Fruit fly (Drosophila melanogaster): ENCODE results near the gene CG11226.

dm6 chr3L:22871845-22872361, 35.0 kb downstream of the CG11226 start, which contains the start of the genes CG11109 and Arf1:
- no peak for TF ChIP-seq pan (optimal IDR thresholded peaks at IDR 0.05)
- TF ChIP-seq usp (GFP tag; optimal IDR thresholded peaks at IDR 0.05): no peak
- no peak for TF ChIP-seq EcR (GFP tag; optimal IDR thresholded peaks at IDR 0.05)
- no peak for TF ChIP-seq psq (optimal IDR thresholded peaks at IDR 0.05)
